Worm (Caenorhabditis elegans): Measurements from ENCODE around the gene F46C5.4.

The F46C5.4 gene

DNA sequence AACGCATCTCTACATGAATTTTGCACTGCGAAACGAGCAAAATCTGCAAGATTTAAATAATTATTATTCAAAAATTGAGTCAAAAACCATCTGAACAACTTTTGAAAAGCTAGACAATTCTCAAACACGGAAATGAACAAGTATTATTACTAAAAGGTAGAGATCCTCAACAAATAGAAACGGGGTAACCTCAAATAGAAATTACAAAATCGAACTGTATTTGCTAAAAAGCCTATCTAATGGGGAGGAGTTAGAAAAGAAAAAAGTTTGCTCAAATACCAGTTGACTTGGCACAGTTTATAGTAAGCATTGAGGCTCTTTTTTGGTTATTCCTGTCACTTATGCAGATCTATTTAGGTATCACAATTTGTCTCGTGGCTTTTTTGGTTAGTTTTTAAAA is 10.1 kb upstream of the F46C5.4 start, which contains the start of gene nas-25:
Gene nas-25, plus strand, starts transcription at position 301 of the 400 bp plus-strand sequence.
- no peak for TF ChIP-seq hlh-6 (tag; optimal IDR thresholded peaks at IDR 0.05)
- TF ChIP-seq odd-2 (tag; optimal IDR thresholded peaks at IDR 0.05): no peak
- no peak for TF ChIP-seq unc-3 (GFP tag; conservative IDR thresholded peaks at IDR 0.05)
- no peak for TF ChIP-seq unc-3 (tag; optimal IDR thresholded peaks at IDR 0.05)
- no peak for TF ChIP-seq Y22D7AL.16 (tag; optimal IDR thresholded peaks at IDR 0.05)
- no peak for TF ChIP-seq F13H6.1 (tag; optimal IDR thresholded peaks at IDR 0.05)
- no peak for TF ChIP-seq fax-1 (tag; optimal IDR thresholded peaks at IDR 0.05)
- no peak for TF ChIP-seq pax-1 (tag; optimal IDR thresholded peaks at IDR 0.05)
- no peak for TF ChIP-seq syd-9 (tag; optimal IDR thresholded peaks at IDR 0.05)
- no peak for TF ChIP-seq C38D4.7 (GFP tag; optimal IDR thresholded peaks at IDR 0.05)
- no peak for TF ChIP-seq hlh-8 (tag; optimal IDR thresholded peaks at IDR 0.05)
- TF ChIP-seq K02D7.2 (tag; optimal IDR thresholded peaks at IDR 0.05): no peak

- TF ChIP-seq ceh-30 (tag; optimal IDR thresholded peaks at IDR 0.05) (no peak), pat-9 (tag; optimal IDR thresholded peaks at IDR 0.05) (no peak), ceh-9 (tag; optimal IDR thresholded peaks at IDR 0.05) (no peak), fkh-6 (tag; optimal IDR thresholded peaks at IDR 0.05) (no peak), unc-42 (tag; optimal IDR thresholded peaks at IDR 0.05) (no peak), rnt-1 (tag; optimal IDR thresholded peaks at IDR 0.05) (no peak), unc-3 (GFP tag; conservative IDR thresholded peaks at IDR 0.05) (no peak), unc-3 (tag; optimal IDR thresholded peaks at IDR 0.05) (no peak), ceh-6 (GFP tag; optimal IDR thresholded peaks at IDR 0.05) (no peak), zip-5 (tag; optimal IDR thresholded peaks at IDR 0.05) (no peak), ttx-3 (tag; optimal IDR thresholded peaks at IDR 0.05) (no peak), elt-4 (tag; optimal IDR thresholded peaks at IDR 0.05) (no peak), hlh-13 (GFP tag; optimal IDR thresholded peaks at IDR 0.05) (no peak), ceh-48 (tag; optimal IDR thresholded peaks at IDR 0.05) (no peak), K02D7.2 (tag; optimal IDR thresholded peaks at IDR 0.05) (no peak), fax-1 (tag; optimal IDR thresholded peaks at IDR 0.05) (no peak), pros-1 (tag; optimal IDR thresholded peaks at IDR 0.05) (no peak)
Observed at ce11 chrII:8829189-8829588, 6.7 kb upstream of the F46C5.4 start, which contains the start of gene F46C5.2. Gene F46C5.2 (minus strand): TSS chrII:8829289.

ce11 chrII:8830917-8831316 is 5.0 kb upstream of the F46C5.4 start:
- TF ChIP-seq ets-4 (tag; optimal IDR thresholded peaks at IDR 0.05) (no peak), ama-1 (optimal IDR thresholded peaks at IDR 0.05) (no peak), unc-42 (tag; optimal IDR thresholded peaks at IDR 0.05) (peak; percentile 63)

ce11 chrII:8832941-8833340 is 2.9 kb upstream of the F46C5.4 start:
- no peak for TF ChIP-seq pag-3 (tag; optimal IDR thresholded peaks at IDR 0.05; ENCODE audit: borderline replicate concordance)
- TF ChIP-seq ahr-1 (tag; optimal IDR thresholded peaks at IDR 0.05): no peak
- TF ChIP-seq che-1 (tag; optimal IDR thresholded peaks at IDR 0.05): no peak
- TF ChIP-seq fkh-10 (GFP tag; optimal IDR thresholded peaks at IDR 0.05): no peak

DNA sequence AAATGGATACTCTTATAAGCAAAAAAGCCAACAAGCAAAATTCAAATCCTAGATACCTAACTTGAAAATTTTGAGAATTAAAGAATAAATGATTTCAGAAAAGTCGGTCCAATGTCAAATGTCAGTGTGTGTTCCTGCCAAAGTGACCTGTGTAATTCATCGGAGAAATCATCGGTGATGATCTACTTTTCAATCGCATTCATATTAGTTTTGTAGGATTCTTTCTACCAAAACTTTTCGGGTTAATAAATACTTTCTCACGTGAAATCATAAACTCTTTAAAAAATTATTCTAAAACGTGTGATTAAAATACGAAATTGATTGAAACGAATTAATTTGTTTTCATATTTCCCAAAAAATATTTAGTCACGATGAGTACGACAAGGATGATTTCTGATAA is 3.1 kb downstream of the F46C5.4 start, which contains the start of gene F46C5.7:
Gene F46C5.7, plus strand, starts transcription at position 301 of the 400 bp plus-strand sequence.
- TF ChIP-seq T23F11.4 (GFP tag; optimal IDR thresholded peaks at IDR 0.05) (no peak), sdc-2 (tag; optimal IDR thresholded peaks at IDR 0.05) (no peak), pha-4 (tag; optimal IDR thresholded peaks at IDR 0.05) (no peak), eyg-1 (tag; optimal IDR thresholded peaks at IDR 0.05) (no peak), nhr-232 (tag; optimal IDR thresholded peaks at IDR 0.05) (no peak), hlh-6 (tag; optimal IDR thresholded peaks at IDR 0.05) (no peak), dmd-4 (tag; optimal IDR thresholded peaks at IDR 0.05; ENCODE audit: borderline replicate concordance) (no peak), C08G9.2 (tag; optimal IDR thresholded peaks at IDR 0.05) (no peak), unc-55 (GFP tag; optimal IDR thresholded peaks at IDR 0.05) (no peak), Y22D7AL.16 (tag; optimal IDR thresholded peaks at IDR 0.05) (no peak), tbx-7 (tag; optimal IDR thresholded peaks at IDR 0.05) (no peak), tbx-2 (tag; optimal IDR thresholded peaks at IDR 0.05) (no peak), pqm-1 (tag; optimal IDR thresholded peaks at IDR 0.05) (no peak), sox-4 (tag; optimal IDR thresholded peaks at IDR 0.05) (no peak), ceh-45 (GFP tag; IDR thresholded peaks at IDR 0.05) (no peak), che-1 (tag; optimal IDR thresholded peaks at IDR 0.05) (no peak), ceh-18 (tag; optimal IDR thresholded peaks at IDR 0.05) (no peak), hlh-8 (tag; optimal IDR thresholded peaks at IDR 0.05) (no peak), unc-3 (GFP tag; conservative IDR thresholded peaks at IDR 0.05) (no peak), unc-3 (tag; optimal IDR thresholded peaks at IDR 0.05) (no peak), hlh-13 (GFP tag; optimal IDR thresholded peaks at IDR 0.05) (no peak)

Measured in whole organism, late embryonic.